Fruit fly (Drosophila melanogaster) whole organism, embryonic: ENCODE measurements around the gene Dop1R2.
A peak's percentile ranks its signal among the peaks of the same experiment; 100 is the strongest.

Experiments used
- BtbVII ChIP-seq: fragments of 200-800 bp; sonication (Bioruptor generic); optimal IDR thresholded peaks from 3 replicates; lab custom pipeline; 2017; ENCODE audit warnings: missing biosample characterization, mild to moderate bottlenecking, missing genetic modification characterization
- CG11398 ChIP-seq: fragments of 200-800 bp; sonication (Bioruptor generic); optimal IDR thresholded peaks from 2 replicates; lab custom pipeline; 2016; ENCODE audit warnings: missing biosample characterization, missing genetic modification characterization
- CG12769 ChIP-seq: fragments of 200-800 bp; sonication (Bioruptor generic); optimal IDR thresholded peaks from 2 replicates; lab custom pipeline; 2019; ENCODE audit warnings: missing biosample characterization, mild to moderate bottlenecking, missing genetic modification characterization, moderate library complexity
- CG14014 ChIP-seq: fragments of 200-800 bp; sonication (Bioruptor generic); IDR thresholded peaks from 2 replicates; pipeline ENCODE4 v1.3.6; 2022; ENCODE audit warnings: missing biosample characterization, missing genetic modification characterization
- CG15073 ChIP-seq: fragments of 200-800 bp; sonication (Bioruptor generic); optimal IDR thresholded peaks from 2 replicates; lab custom pipeline; 2016; ENCODE audit warnings: missing biosample characterization, missing genetic modification characterization
- CG15696 ChIP-seq: fragments of 200-800 bp; sonication (Bioruptor generic); optimal IDR thresholded peaks from 2 replicates; lab custom pipeline; 2019; ENCODE audit warnings: missing biosample characterization, mild to moderate bottlenecking, missing genetic modification characterization, moderate library complexity
- CG1603 ChIP-seq: fragments of 200-800 bp; sonication (Bioruptor generic); optimal IDR thresholded peaks from 2 replicates; lab custom pipeline; 2019; ENCODE audit warnings: missing biosample characterization, mild to moderate bottlenecking, missing genetic modification characterization, moderate library complexity
- CG17568 ChIP-seq: fragments of 200-800 bp; sonication (Bioruptor generic); optimal IDR thresholded peaks from 2 replicates; lab custom pipeline; 2018; ENCODE audit warnings: missing biosample characterization, mild to moderate bottlenecking, missing genetic modification characterization, moderate library complexity
- CG2199 ChIP-seq: fragments of 200-800 bp; sonication (Bioruptor generic); IDR thresholded peaks from 3 replicates; pipeline ENCODE4 v1.3.6; 2022; ENCODE audit warnings: missing biosample characterization, missing genetic modification characterization
- CG2875 ChIP-seq: fragments of 200-800 bp; sonication (Bioruptor generic); optimal IDR thresholded peaks from 2 replicates; lab custom pipeline; 2017; ENCODE audit warnings: missing biosample characterization, mild to moderate bottlenecking, missing genetic modification characterization, missing genetic modification reagents
- CG34422 ChIP-seq: fragments of 200-800 bp; sonication (Bioruptor generic); IDR thresholded peaks from 3 replicates; pipeline ENCODE4 v1.3.6; 2022; ENCODE audit warnings: missing biosample characterization, missing genetic modification characterization
- CG3995 ChIP-seq: fragments of 200-800 bp; sonication (Bioruptor generic); optimal IDR thresholded peaks from 3 replicates; lab custom pipeline; 2016; ENCODE audit warnings: missing biosample characterization, missing genetic modification characterization
- CG4282 ChIP-seq: fragments of 200-800 bp; sonication (Bioruptor generic); optimal IDR thresholded peaks from 2 replicates; lab custom pipeline; 2016; ENCODE audit warnings: missing biosample characterization, missing genetic modification characterization
- CG6254 ChIP-seq: fragments of 200-800 bp; sonication (Bioruptor generic); optimal IDR thresholded peaks from 3 replicates; lab custom pipeline; 2017; ENCODE audit warnings: mild to moderate bottlenecking, missing biosample characterization, missing genetic modification reagents, missing genetic modification characterization
- CG6854 ChIP-seq: fragments of 200-800 bp; sonication (Bioruptor generic); optimal IDR thresholded peaks from 3 replicates; lab custom pipeline; 2017; ENCODE audit warnings: missing biosample characterization, mild to moderate bottlenecking, missing genetic modification characterization
- CG7271 ChIP-seq: fragments of 200-800 bp; sonication (Bioruptor generic); optimal IDR thresholded peaks from 2 replicates; lab custom pipeline; 2018; ENCODE audit warnings: missing biosample characterization, mild to moderate bottlenecking, missing genetic modification characterization, moderate library complexity
- CG9437 ChIP-seq: fragments of 200-800 bp; sonication (Bioruptor generic); optimal IDR thresholded peaks from 2 replicates; lab custom pipeline; 2018; ENCODE audit warnings: missing biosample characterization, mild to moderate bottlenecking, missing genetic modification characterization
- CG9817 ChIP-seq: fragments of 200-800 bp; sonication (Bioruptor generic); optimal IDR thresholded peaks from 2 replicates; lab custom pipeline; 2018; ENCODE audit warnings: missing biosample characterization, mild to moderate bottlenecking, missing genetic modification characterization, moderate library complexity
- D19B ChIP-seq: fragments of 200-800 bp; sonication (Bioruptor generic); optimal IDR thresholded peaks from 2 replicates; lab custom pipeline; 2017; ENCODE audit warnings: missing biosample characterization, mild to moderate bottlenecking, missing genetic modification characterization
- Deaf1 ChIP-seq: fragments of 200-800 bp; optimal IDR thresholded peaks from 3 replicates; lab custom pipeline; 2019; ENCODE audit warnings: missing biosample characterization, mild to moderate bottlenecking, missing genetic modification characterization, moderate library complexity
- Dip3 ChIP-seq: fragments of 200-800 bp; sonication (Bioruptor generic); optimal IDR thresholded peaks from 3 replicates; lab custom pipeline; 2016; ENCODE audit warnings: missing biosample characterization, missing genetic modification characterization
- Dll ChIP-seq: fragments of 200-800 bp; sonication (Bioruptor generic); IDR thresholded peaks from 4 replicates; pipeline ENCODE4 v1.3.6; 2022; ENCODE audit warnings: missing biosample characterization, missing genetic modification characterization; ENCODE audit not compliant: partially characterized antibody
- Hmr ChIP-seq: fragments of 200-800 bp; sonication (Bioruptor generic); optimal IDR thresholded peaks from 3 replicates; lab custom pipeline; 2017; ENCODE audit warnings: mild to moderate bottlenecking, missing biosample characterization, missing genetic modification reagents, missing genetic modification characterization
- Hr51 ChIP-seq, 2 experiments: fragments of 200-800 bp; sonication (Bioruptor generic); optimal IDR thresholded peaks; 2 replicates in 1 of 2; 3 replicates in 1 of 2; lab custom pipeline; 2016 to 2018; ENCODE audit warnings: missing biosample characterization in 2 of 2, missing genetic modification characterization in 2 of 2, mild to moderate bottlenecking in 1 of 2, moderate library complexity in 1 of 2
- Hsf ChIP-seq: fragments of 200-800 bp; sonication (Bioruptor generic); optimal IDR thresholded peaks from 3 replicates; lab custom pipeline; 2016; ENCODE audit warnings: missing biosample characterization, missing genetic modification characterization
- Mrtf ChIP-seq: fragments of 200-800 bp; sonication (Bioruptor generic); IDR thresholded peaks from 3 replicates; pipeline ENCODE4 v1.3.6; 2022; ENCODE audit warnings: missing biosample characterization, missing genetic modification characterization
- NK7.1 ChIP-seq: fragments of 200-800 bp; sonication (Bioruptor generic); optimal IDR thresholded peaks from 3 replicates; lab custom pipeline; 2016; ENCODE audit warnings: missing biosample characterization, missing genetic modification characterization
- Neu2 ChIP-seq: fragments of 200-800 bp; sonication (Bioruptor generic); optimal IDR thresholded peaks from 3 replicates; lab custom pipeline; 2016; ENCODE audit warnings: missing biosample characterization, missing genetic modification characterization, borderline replicate concordance
- Oaz ChIP-seq: fragments of 200-800 bp; sonication (Bioruptor generic); IDR thresholded peaks from 2 replicates; pipeline ENCODE4 v1.3.6; 2022; ENCODE audit warnings: missing biosample characterization, missing genetic modification characterization
- Opbp ChIP-seq: fragments of 200-800 bp; sonication (Bioruptor generic); IDR thresholded peaks from 3 replicates; pipeline ENCODE4 v1.3.6; 2022; ENCODE audit warnings: missing biosample characterization, missing genetic modification characterization; ENCODE audit not compliant: partially characterized antibody
- Taf1 ChIP-seq: fragments of 200-800 bp; sonication (Bioruptor generic); IDR thresholded peaks from 2 replicates; pipeline ENCODE4 v1.3.6; 2022; ENCODE audit warnings: missing biosample characterization, missing genetic modification characterization
- cad ChIP-seq: fragments of >200 bp; optimal IDR thresholded peaks from 2 replicates; lab custom pipeline; 2017; ENCODE audit warnings: missing biosample characterization, missing genetic modification characterization
- dati ChIP-seq: fragments of 200-800 bp; sonication (Bioruptor generic); IDR thresholded peaks from 2 replicates; pipeline ENCODE4 v1.3.6; 2022; ENCODE audit warnings: missing biosample characterization, missing genetic modification characterization
- disco-r ChIP-seq: fragments of 200-800 bp; sonication (Bioruptor generic); optimal IDR thresholded peaks from 2 replicates; lab custom pipeline; 2016; ENCODE audit warnings: missing biosample characterization, missing genetic modification characterization
- dmrt11E ChIP-seq: fragments of 200-800 bp; sonication (Bioruptor generic); optimal IDR thresholded peaks from 3 replicates; lab custom pipeline; 2018; ENCODE audit warnings: missing biosample characterization, mild to moderate bottlenecking, missing genetic modification characterization, moderate library complexity
- eyg ChIP-seq: fragments of 200-800 bp; sonication (Bioruptor generic); optimal IDR thresholded peaks from 3 replicates; lab custom pipeline; 2016; ENCODE audit warnings: missing biosample characterization, missing genetic modification characterization
- gem ChIP-seq: fragments of 200-800 bp; sonication (Bioruptor generic); optimal IDR thresholded peaks from 2 replicates; lab custom pipeline; 2019; ENCODE audit warnings: missing biosample characterization, mild to moderate bottlenecking, missing genetic modification characterization, moderate library complexity
- gro ChIP-seq: fragments of 200-800 bp; sonication (Bioruptor generic); optimal IDR thresholded peaks from 2 replicates; lab custom pipeline; 2016; ENCODE audit warnings: missing biosample characterization, missing genetic modification characterization
- lmd ChIP-seq: fragments of 200-800 bp; sonication (Bioruptor generic); IDR thresholded peaks from 2 replicates; pipeline ENCODE4 v1.3.6; 2022; ENCODE audit warnings: missing biosample characterization, missing genetic modification characterization
- mam ChIP-seq: fragments of 200-800 bp; sonication (Bioruptor generic); optimal IDR thresholded peaks from 3 replicates; lab custom pipeline; 2016; ENCODE audit warnings: missing biosample characterization, missing genetic modification characterization
- nerfin-1 ChIP-seq: fragments of 200-800 bp; sonication (Bioruptor generic); optimal IDR thresholded peaks from 3 replicates; lab custom pipeline; 2019; ENCODE audit warnings: missing biosample characterization, mild to moderate bottlenecking, missing genetic modification characterization, moderate library complexity
- pita ChIP-seq: fragments of 200-800 bp; sonication (Bioruptor generic); optimal IDR thresholded peaks from 2 replicates; lab custom pipeline; 2017; ENCODE audit warnings: missing biosample characterization, mild to moderate bottlenecking, missing genetic modification characterization
- schlank ChIP-seq: fragments of 200-800 bp; sonication (Bioruptor generic); optimal IDR thresholded peaks from 2 replicates; lab custom pipeline; 2018; ENCODE audit warnings: missing biosample characterization, mild to moderate bottlenecking, missing genetic modification characterization
- sim ChIP-seq: fragments of 200-800 bp; sonication (Bioruptor generic); IDR thresholded peaks from 2 replicates; pipeline ENCODE4 v1.3.6; 2022; ENCODE audit warnings: missing biosample characterization, missing genetic modification characterization
- slou ChIP-seq: fragments of 200-800 bp; sonication (Bioruptor generic); optimal IDR thresholded peaks from 3 replicates; lab custom pipeline; 2016; ENCODE audit warnings: missing biosample characterization, missing genetic modification characterization
- ssp ChIP-seq: fragments of 200-800 bp; sonication (Bioruptor generic); IDR thresholded peaks from 2 replicates; pipeline ENCODE4 v1.3.6; 2022; ENCODE audit warnings: missing biosample characterization, missing genetic modification characterization
- tio ChIP-seq: fragments of 200-800 bp; sonication (Bioruptor generic); optimal IDR thresholded peaks from 2 replicates; lab custom pipeline; 2017; ENCODE audit warnings: missing biosample characterization, missing genetic modification characterization, inconsistent platforms
- ttk ChIP-seq: fragments of 200-800 bp; sonication (Bioruptor generic); IDR thresholded peaks from 2 replicates; pipeline ENCODE4 v2.1.2; 2022; ENCODE audit warnings: missing biosample characterization, missing genetic modification characterization
- yki ChIP-seq: fragments of >200 bp; optimal IDR thresholded peaks from 3 replicates; lab custom pipeline; 2018
- z ChIP-seq: fragments of 200-800 bp; sonication (Bioruptor generic); IDR thresholded peaks from 3 replicates; pipeline ENCODE4 v1.3.6; 2022; ENCODE audit warnings: missing biosample characterization, missing genetic modification characterization
- zen2 ChIP-seq: fragments of 200-800 bp; sonication (Bioruptor generic); IDR thresholded peaks from 3 replicates; pipeline ENCODE4 v1.3.6; 2022; ENCODE audit warnings: missing biosample characterization, missing genetic modification characterization; ENCODE audit not compliant: partially characterized antibody

The Dop1R2 gene

dm6 chr3R:29675333-29675732, 15.5 kb upstream of the Dop1R2 start, which contains the start of the genes Bub3 and Cap-D2 (continued):
- TF ChIP-seq ssp (0 out of 2 replicates have a peak, but pooled peaks have one; percentile 25), gro (no peak), eyg (GFP tag; lab: Kevin White, UChicago) (peak; percentile 21), CG2199 (GFP tag; lab: Robert Waterston, UW) (no peak), CG15696 (tag; lab: Kevin White, UChicago) (peak; percentile 69), Mrtf (no peak), CG6254 (GFP tag; lab: Kevin White, UChicago) (no peak), pita (no peak), mam (GFP tag; lab: Kevin White, UChicago) (peak; percentile 84), Hmr (GFP tag; lab: Kevin White, UChicago) (peak; percentile 60), CG15073 (GFP tag; lab: Kevin White, UChicago) (no peak), slou (GFP tag; lab: Kevin White, UChicago) (no peak), z (GFP tag; lab: Robert Waterston, UW) (no peak), Hsf (GFP tag; lab: Kevin White, UChicago) (peak; percentile 85), schlank (tag; lab: Kevin White, UChicago) (no peak), BtbVII (GFP tag; lab: Kevin White, UChicago) (no peak), CG6854 (GFP tag; lab: Kevin White, UChicago) (no peak), CG11398 (GFP tag; lab: Kevin White, UChicago) (peak; percentile 61), yki (no peak), Hr51 (GFP tag; optimal IDR thresholded peaks at IDR 0.05; lab: Kevin White, UChicago) (peak in 1 of 2 experiments; percentile 70), ttk (no peak), CG9817 (tag; lab: Kevin White, UChicago) (peak; percentile 75), CG9437 (peak; percentile 31), disco-r (GFP tag; lab: Kevin White, UChicago) (no peak), Taf1 (peak; percentile 34; the same call in 1 of the 2 replicates), cad (GFP tag; lab: Kevin White, UChicago) (no peak), CG12769 (tag; lab: Kevin White, UChicago) (no peak), CG1603 (tag; lab: Kevin White, UChicago) (peak; percentile 80), sim (GFP tag; lab: Robert Waterston, UW) (no peak), CG17568 (GFP tag; lab: Kevin White, UChicago) (no peak), NK7.1 (no peak), CG34422 (GFP tag; lab: Robert Waterston, UW) (peak; percentile 77), lmd (GFP tag; lab: Robert Waterston, UW) (no peak), CG3995 (GFP tag; lab: Kevin White, UChicago) (peak; percentile 3), CG7271 (tag; lab: Kevin White, UChicago) (peak; percentile 39), dati (GFP tag; lab: Robert Waterston, UW) (0 out of 2 replicates have a peak, but pooled peaks have one; percentile 20), gem (tag; lab: Kevin White, UChicago) (no peak), CG14014 (GFP tag; lab: Robert Waterston, UW) (peak; percentile 79), Dll (GFP tag; lab: Robert Waterston, UW) (peak; percentile 96), CG2875 (GFP tag; lab: Kevin White, UChicago) (no peak), Oaz (GFP tag; lab: Robert Waterston, UW) (peak; percentile 35; the same call in 1 of the 2 replicates), zen2 (GFP tag; lab: Robert Waterston, UW) (peak; percentile 61; the same call in 1 of the 3 replicates), Opbp (peak; percentile 88), dmrt11E (tag; lab: Kevin White, UChicago) (peak; percentile 67), nerfin-1 (peak; percentile 27), tio (no peak), D19B (GFP tag; lab: Kevin White, UChicago) (no peak), Dip3 (GFP tag; lab: Kevin White, UChicago) (peak; percentile 72), CG4282 (GFP tag; lab: Kevin White, UChicago) (no peak), Neu2 (peak; percentile 12), Deaf1 (no peak)
